Worm (Caenorhabditis elegans): Measurements from ENCODE around the gene madf-1.
A peak's percentile ranks its signal among the peaks of the same experiment; 100 is the strongest.

Gene madf-1

ce11 chrIV:854357-855269, 22.9 kb upstream of the madf-1 start, which contains the start of the genes lem-4 and Y55F3BR.11:
Gene lem-4, minus strand, starts transcription at chrIV:854780.
Gene Y55F3BR.11, plus strand, starts transcription at chrIV:855219.
- TF ChIP-seq ref-1 (GFP tag; conservative IDR thresholded peaks at IDR 0.05), result no peak
- TF ChIP-seq med-1 (GFP tag; optimal IDR thresholded peaks at IDR 0.05; ENCODE audit: insufficient read depth), result no peak
- no peak for TF ChIP-seq klf-2 (GFP tag; conservative IDR thresholded peaks at IDR 0.05)
- TF ChIP-seq ztf-23 (GFP tag; IDR thresholded peaks at IDR 0.05), result no peak
- no peak for TF ChIP-seq flt-1 (GFP tag; IDR thresholded peaks at IDR 0.05)
- no peak for TF ChIP-seq T22C8.4 (GFP tag; IDR thresholded peaks at IDR 0.05)
- no peak for TF ChIP-seq cog-1 (tag; optimal IDR thresholded peaks at IDR 0.05)
- no peak for TF ChIP-seq ztf-29 (GFP tag; IDR thresholded peaks at IDR 0.05)
- TF ChIP-seq tab-1 (GFP tag; IDR thresholded peaks at IDR 0.05), result no peak

- peak; percentile 90 for TF ChIP-seq T22C8.4 (GFP tag; IDR thresholded peaks at IDR 0.05)
These were observed 17.3 kb upstream of the madf-1 start for ce11 chrIV:848956-849355.

ce11 chrIV:848207-848606, 16.5 kb upstream of the madf-1 start:
- TF ChIP-seq tab-1 (GFP tag; IDR thresholded peaks at IDR 0.05) (no peak), ref-1 (GFP tag; conservative IDR thresholded peaks at IDR 0.05) (no peak), klf-2 (GFP tag; conservative IDR thresholded peaks at IDR 0.05) (no peak), ztf-23 (GFP tag; IDR thresholded peaks at IDR 0.05) (no peak), T22C8.4 (GFP tag; IDR thresholded peaks at IDR 0.05) (peak; percentile 42; the same call in 1 of the 2 replicates), cog-1 (tag; optimal IDR thresholded peaks at IDR 0.05) (no peak)

- no peak for TF ChIP-seq tab-1 (GFP tag; IDR thresholded peaks at IDR 0.05)
- TF ChIP-seq med-1 (GFP tag; optimal IDR thresholded peaks at IDR 0.05; ENCODE audit: insufficient read depth), result no peak
- no peak for TF ChIP-seq ref-1 (GFP tag; conservative IDR thresholded peaks at IDR 0.05)
- no peak for TF ChIP-seq klf-2 (GFP tag; conservative IDR thresholded peaks at IDR 0.05)
- TF ChIP-seq ztf-29 (GFP tag; IDR thresholded peaks at IDR 0.05), result no peak
- no peak for TF ChIP-seq flt-1 (GFP tag; IDR thresholded peaks at IDR 0.05)
- TF ChIP-seq ztf-23 (GFP tag; IDR thresholded peaks at IDR 0.05), result no peak
- no peak for TF ChIP-seq cog-1 (tag; optimal IDR thresholded peaks at IDR 0.05)
- no peak for TF ChIP-seq T22C8.4 (GFP tag; IDR thresholded peaks at IDR 0.05)
These were observed 13.5 kb upstream of the madf-1 start, which contains the start of gene lgc-33 for ce11 chrIV:845198-845597. Gene lgc-33, plus strand, starts transcription at chrIV:845498.

ce11 chrIV:842630-843029, 10.9 kb upstream of the madf-1 start:
- TF ChIP-seq ztf-29 (GFP tag; IDR thresholded peaks at IDR 0.05) (peak; percentile 25; the same call in 1 of the 2 replicates), med-1 (GFP tag; optimal IDR thresholded peaks at IDR 0.05; ENCODE audit: insufficient read depth) (no peak), tab-1 (GFP tag; IDR thresholded peaks at IDR 0.05) (peak; percentile 76), ztf-23 (GFP tag; IDR thresholded peaks at IDR 0.05) (peak; percentile 69), cog-1 (tag; optimal IDR thresholded peaks at IDR 0.05) (no peak), klf-2 (GFP tag; conservative IDR thresholded peaks at IDR 0.05) (0 out of 2 replicates have a peak, but pooled peaks have one; percentile 56), T22C8.4 (GFP tag; IDR thresholded peaks at IDR 0.05) (0 out of 2 replicates have a peak, but pooled peaks have one; percentile 54), flt-1 (GFP tag; IDR thresholded peaks at IDR 0.05) (peak; percentile 83), ref-1 (GFP tag; conservative IDR thresholded peaks at IDR 0.05) (peak; percentile 35; the same call in 1 of the 2 replicates)

ce11 chrIV:842095-842494, 10.4 kb upstream of the madf-1 start, which contains the start of gene Y55F3BR.6:
Gene Y55F3BR.6, minus strand, starts transcription at chrIV:842126.
- TF ChIP-seq cog-1 (tag; optimal IDR thresholded peaks at IDR 0.05) (no peak), klf-2 (GFP tag; conservative IDR thresholded peaks at IDR 0.05) (no peak), ztf-29 (GFP tag; IDR thresholded peaks at IDR 0.05) (no peak), med-1 (GFP tag; optimal IDR thresholded peaks at IDR 0.05; ENCODE audit: insufficient read depth) (no peak), tab-1 (GFP tag; IDR thresholded peaks at IDR 0.05) (no peak), ref-1 (GFP tag; conservative IDR thresholded peaks at IDR 0.05) (no peak), flt-1 (GFP tag; IDR thresholded peaks at IDR 0.05) (no peak), ztf-23 (GFP tag; IDR thresholded peaks at IDR 0.05) (no peak), T22C8.4 (GFP tag; IDR thresholded peaks at IDR 0.05) (no peak)

- TF ChIP-seq cog-1 (tag; optimal IDR thresholded peaks at IDR 0.05), result no peak
- TF ChIP-seq med-1 (GFP tag; optimal IDR thresholded peaks at IDR 0.05; ENCODE audit: insufficient read depth), result no peak
- TF ChIP-seq klf-2 (GFP tag; conservative IDR thresholded peaks at IDR 0.05), result no peak
- no peak for TF ChIP-seq ztf-23 (GFP tag; IDR thresholded peaks at IDR 0.05)
- TF ChIP-seq ztf-29 (GFP tag; IDR thresholded peaks at IDR 0.05), result no peak
- TF ChIP-seq T22C8.4 (GFP tag; IDR thresholded peaks at IDR 0.05), result no peak
- no peak for TF ChIP-seq ref-1 (GFP tag; conservative IDR thresholded peaks at IDR 0.05)
- no peak for TF ChIP-seq flt-1 (GFP tag; IDR thresholded peaks at IDR 0.05)
- no peak for TF ChIP-seq tab-1 (GFP tag; IDR thresholded peaks at IDR 0.05)
These were observed 1.8 kb upstream of the madf-1 start for ce11 chrIV:833517-833916.

ce11 chrIV:830262-830960, 1.3 kb downstream of the madf-1 start:
- TF ChIP-seq med-1 (GFP tag; optimal IDR thresholded peaks at IDR 0.05; ENCODE audit: insufficient read depth) (no peak), tab-1 (GFP tag; IDR thresholded peaks at IDR 0.05) (no peak), T22C8.4 (GFP tag; IDR thresholded peaks at IDR 0.05) (no peak), klf-2 (GFP tag; conservative IDR thresholded peaks at IDR 0.05) (no peak)

ce11 chrIV:829691-830090, 2.0 kb downstream of the madf-1 start:
- TF ChIP-seq klf-2 (GFP tag; conservative IDR thresholded peaks at IDR 0.05) (no peak), ztf-29 (GFP tag; IDR thresholded peaks at IDR 0.05) (no peak)
